Worm (Caenorhabditis elegans): ENCODE results near the gene T22G5.1.

- no peak for TF ChIP-seq ztf-11 (tag; optimal IDR thresholded peaks at IDR 0.05)
- no peak for TF ChIP-seq crh-2 (tag; optimal IDR thresholded peaks at IDR 0.05)
- TF ChIP-seq nhr-77 (tag; optimal IDR thresholded peaks at IDR 0.05), result no peak
- no peak for TF ChIP-seq zag-1 (tag; optimal IDR thresholded peaks at IDR 0.05)
- no peak for TF ChIP-seq unc-39 (tag; optimal IDR thresholded peaks at IDR 0.05)
- no peak for TF ChIP-seq lin-39 (tag; optimal IDR thresholded peaks at IDR 0.05)
Measured at ce11 chrV:13908120-13908915, 31.7 kb downstream of the T22G5.1 start.
